Fruit fly (Drosophila melanogaster) Kc167 (cell line): Measurements from ENCODE around the gene Glut4EF.

Experiments
- Myc ChIP-seq: fragments of >200 bp; optimal IDR thresholded peaks from 2 replicates; lab custom pipeline; 2017; ENCODE audit warnings: missing external identifiers
- Sin3A ChIP-seq: fragments of >200 bp; optimal IDR thresholded peaks from 2 replicates; lab custom pipeline; 2018; ENCODE audit warnings: missing external identifiers
- h ChIP-seq: fragments of >200 bp; optimal IDR thresholded peaks from 3 replicates; lab custom pipeline; 2018; ENCODE audit warnings: missing external identifiers
- insv ChIP-seq: fragments of >200 bp; optimal IDR thresholded peaks from 3 replicates; lab custom pipeline; 2018; ENCODE audit warnings: missing external identifiers
- psq ChIP-seq: fragments of >200 bp; optimal IDR thresholded peaks from 2 replicates; lab custom pipeline; 2017; ENCODE audit warnings: missing external identifiers
- ttk ChIP-seq: sonication (Bioruptor generic); optimal IDR thresholded peaks from 2 replicates; lab custom pipeline; 2017; ENCODE audit warnings: missing external identifiers

The Glut4EF gene

dm6 chr3R:9918830-9919229 is 44.3 kb downstream of the Glut4EF start:
- no peak for TF ChIP-seq Myc (lab: Kevin White, UChicago)
- TF ChIP-seq psq (lab: Kevin White, UChicago) = no peak
- TF ChIP-seq insv (lab: Kevin White, UChicago) = no peak
- TF ChIP-seq Sin3A (lab: Kevin White, UChicago) = no peak
- TF ChIP-seq ttk (lab: Kevin White, UChicago) = no peak
- no peak for TF ChIP-seq h (lab: Kevin White, UChicago)

- no peak for TF ChIP-seq h (lab: Kevin White, UChicago)
- no peak for TF ChIP-seq Sin3A (lab: Kevin White, UChicago)
- no peak for TF ChIP-seq Myc (lab: Kevin White, UChicago)
- TF ChIP-seq ttk (lab: Kevin White, UChicago) = no peak
- no peak for TF ChIP-seq psq (lab: Kevin White, UChicago)
- no peak for TF ChIP-seq insv (lab: Kevin White, UChicago)
These were observed 50.0 kb downstream of the Glut4EF start for dm6 chr3R:9924485-9924884.

dm6 chr3R:9925256-9925655 is 50.8 kb downstream of the Glut4EF start:
- TF ChIP-seq psq (lab: Kevin White, UChicago) (no peak), Myc (lab: Kevin White, UChicago) (no peak), ttk (lab: Kevin White, UChicago) (no peak), insv (lab: Kevin White, UChicago) (no peak), h (lab: Kevin White, UChicago) (no peak)

DNA sequence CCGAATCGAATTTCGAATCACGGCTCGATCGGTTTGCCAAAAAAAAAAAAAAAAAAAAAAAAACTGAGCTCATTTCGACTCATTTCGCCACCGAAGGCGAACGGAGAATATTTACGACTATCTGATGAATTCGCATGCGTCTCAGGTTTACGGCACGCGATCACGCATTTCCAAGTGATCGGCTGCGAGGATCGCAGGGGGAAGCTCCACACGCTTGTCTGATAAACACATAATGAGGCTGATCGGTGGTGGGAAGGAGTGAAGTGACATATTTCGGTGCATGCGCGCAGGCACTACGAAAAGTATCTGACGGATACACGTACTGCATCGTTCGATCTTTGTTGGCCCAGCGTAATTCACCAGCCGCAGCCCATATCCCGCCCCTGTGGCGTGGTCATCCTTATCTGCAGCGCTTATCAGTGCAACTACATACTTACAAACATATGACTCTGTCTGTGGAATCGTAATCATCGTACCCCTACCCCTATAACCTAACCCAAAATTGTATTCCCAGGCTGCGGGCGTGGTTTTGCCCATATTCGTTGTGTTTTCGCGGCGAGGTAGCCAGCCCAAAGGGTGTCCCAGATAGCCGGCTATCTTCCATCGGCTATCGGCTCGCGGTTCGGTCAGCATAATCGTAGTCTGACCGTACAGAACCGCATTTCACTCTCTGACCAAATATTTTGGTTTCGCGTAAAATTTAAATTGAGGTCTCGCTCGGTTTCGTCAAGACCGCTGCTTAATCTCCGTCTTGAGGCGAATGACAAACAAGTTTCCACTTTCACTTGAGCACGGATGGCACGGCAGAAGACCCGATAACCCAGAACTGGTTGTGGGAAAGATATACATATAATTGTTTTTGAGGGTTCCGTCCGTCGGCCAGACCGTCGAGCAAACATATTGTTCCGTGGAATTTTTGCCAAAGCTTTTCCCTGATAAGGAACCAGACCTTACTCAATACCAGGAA is 52.7 kb downstream of the Glut4EF start:
- TF ChIP-seq Myc (lab: Kevin White, UChicago) (no peak), insv (lab: Kevin White, UChicago) (no peak), ttk (lab: Kevin White, UChicago) (no peak), h (lab: Kevin White, UChicago) (no peak), Sin3A (lab: Kevin White, UChicago) (no peak), psq (lab: Kevin White, UChicago) (no peak)

dm6 chr3R:9928205-9929008 is 53.9 kb downstream of the Glut4EF start:
- peak; percentile 83 for TF ChIP-seq psq (lab: Kevin White, UChicago)
- TF ChIP-seq Sin3A (lab: Kevin White, UChicago) = no peak

dm6 chr3R:9929153-9929552 is 54.7 kb downstream of the Glut4EF start:
- TF ChIP-seq h (lab: Kevin White, UChicago) = no peak
- TF ChIP-seq insv (lab: Kevin White, UChicago) = no peak
- TF ChIP-seq Myc (lab: Kevin White, UChicago) = no peak
- no peak for TF ChIP-seq psq (lab: Kevin White, UChicago)
- no peak for TF ChIP-seq ttk (lab: Kevin White, UChicago)
- no peak for TF ChIP-seq Sin3A (lab: Kevin White, UChicago)

dm6 chr3R:9931155-9931597 is 56.7 kb downstream of the Glut4EF start:
- TF ChIP-seq Myc (lab: Kevin White, UChicago) = no peak

dm6 chr3R:9931662-9932061 is 57.2 kb downstream of the Glut4EF start:
- TF ChIP-seq insv (lab: Kevin White, UChicago) (no peak), ttk (lab: Kevin White, UChicago) (no peak), Myc (lab: Kevin White, UChicago) (no peak), h (lab: Kevin White, UChicago) (no peak), Sin3A (lab: Kevin White, UChicago) (no peak), psq (lab: Kevin White, UChicago) (no peak)

dm6 chr3R:9932240-9933012 is 57.9 kb downstream of the Glut4EF start:
- TF ChIP-seq ttk (lab: Kevin White, UChicago) = no peak
- TF ChIP-seq Myc (lab: Kevin White, UChicago) = no peak
- no peak for TF ChIP-seq insv (lab: Kevin White, UChicago)
- no peak for TF ChIP-seq Sin3A (lab: Kevin White, UChicago)
- no peak for TF ChIP-seq psq (lab: Kevin White, UChicago)
- no peak for TF ChIP-seq h (lab: Kevin White, UChicago)

DNA sequence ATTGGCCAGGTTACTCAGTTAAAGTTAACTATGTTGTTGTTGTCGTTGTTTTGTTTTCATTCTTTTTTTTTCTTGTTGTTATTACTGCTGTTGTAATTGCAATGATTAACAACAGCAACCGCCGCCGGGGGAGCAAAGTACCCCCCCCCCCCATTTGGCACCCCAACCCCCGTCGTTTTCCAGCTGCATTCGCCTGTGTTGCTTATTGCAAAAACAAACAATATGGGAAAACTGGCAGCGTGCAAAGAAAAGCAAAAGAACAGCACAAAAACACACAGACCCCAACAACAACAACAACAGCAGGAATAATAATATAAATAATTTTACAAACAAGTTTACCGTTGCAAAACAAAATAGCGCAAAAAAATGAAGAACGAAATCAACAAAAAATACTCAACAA is 58.9 kb downstream of the Glut4EF start:
- TF ChIP-seq Myc (lab: Kevin White, UChicago) (no peak), ttk (lab: Kevin White, UChicago) (no peak), h (lab: Kevin White, UChicago) (no peak), insv (lab: Kevin White, UChicago) (no peak), Sin3A (lab: Kevin White, UChicago) (no peak), psq (lab: Kevin White, UChicago) (no peak)
